Worm (Caenorhabditis elegans) whole organism, young adult: ENCODE results near the gene uaf-1.

Experiments used
- C17E4.6 ChIP-seq: fragments of 200-800 bp; sonication (Bioruptor generic); IDR thresholded peaks from 2 replicates; pipeline ENCODE4 v1.3.6; 2022; ENCODE audit warnings: missing genetic modification reagents, missing genetic modification characterization, missing compliant biosample characterization
- F23B12.7 ChIP-seq: sonication (generic microtip); optimal IDR thresholded peaks from 2 replicates; lab custom pipeline; 2017; ENCODE audit warnings: missing genetic modification characterization, mild to moderate bottlenecking, missing compliant biosample characterization, antibody characterized with exemption, moderate library complexity; ENCODE audit not compliant: insufficient read depth
- F57A8.1 ChIP-seq: fragments of 200-800 bp; sonication (Bioruptor generic); optimal IDR thresholded peaks from 2 replicates; lab custom pipeline; 2018; ENCODE audit warnings: mild to moderate bottlenecking, missing genetic modification characterization, moderate library complexity, missing compliant biosample characterization
- F57C9.4 ChIP-seq: sonication (generic microtip); optimal IDR thresholded peaks from 2 replicates; lab custom pipeline; 2017; ENCODE audit warnings: mild to moderate bottlenecking, missing genetic modification characterization, missing compliant biosample characterization
- K11D2.4 ChIP-seq: fragments of 200-800 bp; sonication (Bioruptor generic); IDR thresholded peaks from 2 replicates; pipeline ENCODE4 v1.3.6; 2022; ENCODE audit warnings: missing genetic modification reagents, missing genetic modification characterization, missing compliant biosample characterization
- T07F8.4 ChIP-seq: sonication (generic microtip); optimal IDR thresholded peaks from 2 replicates; lab custom pipeline; 2016; ENCODE audit warnings: mild to moderate bottlenecking, missing genetic modification characterization, moderate library complexity, missing compliant biosample characterization
- Y53F4B.3 ChIP-seq: fragments of 200-800 bp; sonication (Bioruptor generic); IDR thresholded peaks from 2 replicates; pipeline ENCODE4 v1.3.6; 2022; ENCODE audit warnings: missing genetic modification reagents, missing genetic modification characterization, missing compliant biosample characterization
- Y53G8AR.9 ChIP-seq: fragments of 200-800 bp; sonication (Bioruptor generic); conservative IDR thresholded peaks from 2 replicates; pipeline ENCODE4 v1.3.6; 2022; ENCODE audit warnings: missing genetic modification reagents, missing genetic modification characterization, missing compliant biosample characterization
- Y56A3A.18 ChIP-seq: fragments of 200-800 bp; sonication (Bioruptor generic); IDR thresholded peaks from 2 replicates; pipeline ENCODE4 v1.3.6; 2022; ENCODE audit warnings: missing genetic modification reagents, missing genetic modification characterization, missing compliant biosample characterization
- Y79H2A.3 ChIP-seq: fragments of 200-800 bp; sonication (Bioruptor generic); conservative IDR thresholded peaks from 2 replicates; pipeline ENCODE4 v1.3.6; 2022; ENCODE audit warnings: missing genetic modification reagents, missing genetic modification characterization, missing compliant biosample characterization
- Y95B8A.8 ChIP-seq: fragments of 200-800 bp; sonication (Bioruptor generic); IDR thresholded peaks from 2 replicates; pipeline ENCODE4 v1.3.6; 2022; ENCODE audit warnings: missing genetic modification reagents, missing genetic modification characterization, missing compliant biosample characterization
- ZK185.1 ChIP-seq: sonication (generic microtip); optimal IDR thresholded peaks from 2 replicates; lab custom pipeline; 2016; ENCODE audit warnings: mild to moderate bottlenecking, missing genetic modification characterization, missing compliant biosample characterization; ENCODE audit not compliant: poor library complexity, severe bottlenecking
- akir-1 ChIP-seq: fragments of 200-800 bp; sonication (Bioruptor generic); optimal IDR thresholded peaks from 2 replicates; lab custom pipeline; 2018; ENCODE audit warnings: mild to moderate bottlenecking, missing genetic modification characterization, moderate library complexity, missing compliant biosample characterization
- aptf-2 ChIP-seq: fragments of 200-800 bp; sonication (Bioruptor generic); conservative IDR thresholded peaks from 2 replicates; pipeline ENCODE4 v1.3.6; 2022; ENCODE audit warnings: missing genetic modification reagents, missing genetic modification characterization, missing compliant biosample characterization
- aptf-3 ChIP-seq: fragments of 200-800 bp; sonication (Bioruptor generic); IDR thresholded peaks from 2 replicates; pipeline ENCODE4 v1.3.6; 2022; ENCODE audit warnings: missing genetic modification characterization, missing compliant biosample characterization
- attf-3 ChIP-seq: fragments of 200-800 bp; sonication (Bioruptor generic); conservative IDR thresholded peaks from 2 replicates; pipeline ENCODE4 v1.3.6; 2022; ENCODE audit warnings: missing genetic modification reagents, missing genetic modification characterization, missing compliant biosample characterization
- attf-5 ChIP-seq: fragments of 200-800 bp; sonication (Bioruptor generic); optimal IDR thresholded peaks from 2 replicates; lab custom pipeline; 2018; ENCODE audit warnings: mild to moderate bottlenecking, missing genetic modification characterization, missing compliant biosample characterization
- attf-6 ChIP-seq: fragments of 200-800 bp; sonication (Bioruptor generic); IDR thresholded peaks from 2 replicates; pipeline ENCODE4 v1.3.6; 2022; ENCODE audit warnings: missing genetic modification reagents, missing genetic modification characterization, missing compliant biosample characterization
- bed-2 ChIP-seq: fragments of 200-800 bp; sonication (Bioruptor generic); IDR thresholded peaks from 2 replicates; pipeline ENCODE4 v1.3.6; 2022; ENCODE audit warnings: missing genetic modification reagents, missing genetic modification characterization, missing compliant biosample characterization
- ccch-3 ChIP-seq: fragments of 200-800 bp; sonication (Bioruptor generic); optimal IDR thresholded peaks from 2 replicates; lab custom pipeline; 2018; ENCODE audit warnings: mild to moderate bottlenecking, missing genetic modification characterization, missing compliant biosample characterization
- cebp-1 ChIP-seq, 2 experiments: fragments of 200-800 bp in 1 of 2; sonication (Bioruptor generic) in 1 of 2; sonication (generic microtip) in 1 of 2; IDR thresholded peaks in 1 of 2; optimal IDR thresholded peaks in 1 of 2; 2 replicates each; pipeline versions ENCODE4 v1.3.6 to Lab custom; 2017 to 2022; ENCODE audit warnings: missing compliant biosample characterization in 2 of 2, missing genetic modification characterization in 2 of 2, mild to moderate bottlenecking in 1 of 2, missing genetic modification reagents in 1 of 2, moderate library complexity in 1 of 2
- ceh-27 ChIP-seq: fragments of 200-800 bp; sonication (Bioruptor generic); optimal IDR thresholded peaks from 2 replicates; lab custom pipeline; 2018; ENCODE audit warnings: mild to moderate bottlenecking, missing genetic modification characterization, moderate library complexity, missing compliant biosample characterization
- ceh-58 ChIP-seq: fragments of 200-800 bp; sonication (Bioruptor generic); IDR thresholded peaks from 2 replicates; pipeline ENCODE4 v1.3.6; 2022; ENCODE audit warnings: missing genetic modification characterization, missing compliant biosample characterization
- ceh-79 ChIP-seq: sonication (generic microtip); optimal IDR thresholded peaks from 2 replicates; lab custom pipeline; 2017; ENCODE audit warnings: mild to moderate bottlenecking, missing genetic modification characterization, missing compliant biosample characterization
- chd-7 ChIP-seq: sonication (generic microtip); optimal IDR thresholded peaks from 2 replicates; lab custom pipeline; 2016; ENCODE audit warnings: mild to moderate bottlenecking, missing genetic modification characterization, moderate library complexity, missing compliant biosample characterization
- efl-1 ChIP-seq: fragments of 150-350 bp; optimal IDR thresholded peaks from 2 replicates; lab custom pipeline; 2014; ENCODE audit warnings: missing biosample characterization, missing genetic modification reagents, missing genetic modification characterization
- egl-18 ChIP-seq: fragments of 200-800 bp; sonication (Bioruptor generic); IDR thresholded peaks from 2 replicates; pipeline ENCODE4 v1.3.6; 2022; ENCODE audit warnings: missing genetic modification reagents, missing genetic modification characterization, missing compliant biosample characterization
- egl-44 ChIP-seq: fragments of 200-800 bp; sonication (Bioruptor generic); IDR thresholded peaks from 2 replicates; pipeline ENCODE4 v1.3.6; 2022; ENCODE audit warnings: missing genetic modification reagents, missing genetic modification characterization, missing compliant biosample characterization
- ets-4 ChIP-seq: fragments of 200-800 bp; sonication (Bioruptor generic); optimal IDR thresholded peaks from 2 replicates; lab custom pipeline; 2018; ENCODE audit warnings: mild to moderate bottlenecking, missing genetic modification characterization, missing compliant biosample characterization
- gei-17 ChIP-seq: fragments of 200-800 bp; sonication (Bioruptor generic); optimal IDR thresholded peaks from 2 replicates; lab custom pipeline; 2018; ENCODE audit warnings: mild to moderate bottlenecking, missing genetic modification characterization, missing compliant biosample characterization
- him-1 ChIP-seq: sonication (generic microtip); optimal IDR thresholded peaks from 2 replicates; lab custom pipeline; 2016; ENCODE audit warnings: missing genotype, missing genetic modification reagents, missing genetic modification characterization, missing compliant biosample characterization
- hmg-1.2 ChIP-seq: fragments of 200-800 bp; sonication (Bioruptor generic); IDR thresholded peaks from 2 replicates; pipeline ENCODE4 v1.3.6; 2022; ENCODE audit warnings: missing genetic modification reagents, missing genetic modification characterization, missing compliant biosample characterization
- hrde-1 ChIP-seq: sonication (generic microtip); optimal IDR thresholded peaks from 2 replicates; lab custom pipeline; 2016; ENCODE audit warnings: missing genetic modification characterization, mild to moderate bottlenecking, missing compliant biosample characterization, moderate library complexity, missing genotype, missing genetic modification reagents, borderline replicate concordance
- hsf-1 ChIP-seq: fragments of 200-800 bp; sonication (Bioruptor generic); IDR thresholded peaks from 2 replicates; pipeline ENCODE4 v1.3.6; 2022; ENCODE audit warnings: missing genetic modification reagents, missing genetic modification characterization, missing compliant biosample characterization
- lag-1 ChIP-seq: fragments of 200-800 bp; sonication (Bioruptor generic); IDR thresholded peaks from 2 replicates; pipeline ENCODE4 v1.3.6; 2022; ENCODE audit warnings: missing genetic modification reagents, missing genetic modification characterization, missing compliant biosample characterization
- lin-35 ChIP-seq, 3 experiments: fragments of 150-350 bp in 2 of 3; sonication (generic microtip) in 1 of 3; optimal IDR thresholded peaks; 2 replicates each; lab custom pipeline; 2014 to 2018; ENCODE audit warnings: missing biosample characterization in 3 of 3, missing genetic modification characterization in 3 of 3, missing genetic modification reagents in 3 of 3
- lin-54 ChIP-seq: fragments of 200-800 bp; sonication (Bioruptor generic); optimal IDR thresholded peaks from 2 replicates; lab custom pipeline; 2018; ENCODE audit warnings: mild to moderate bottlenecking, missing genetic modification characterization, missing compliant biosample characterization
- lir-1 ChIP-seq: fragments of 200-800 bp; sonication (Bioruptor generic); conservative IDR thresholded peaks from 2 replicates; pipeline ENCODE4 v1.3.6; 2022; ENCODE audit warnings: missing genetic modification reagents, missing genetic modification characterization, missing compliant biosample characterization
- madf-3 ChIP-seq: fragments of 200-800 bp; sonication (Bioruptor generic); IDR thresholded peaks from 2 replicates; pipeline ENCODE4 v1.3.6; 2022; ENCODE audit warnings: missing genetic modification reagents, missing genetic modification characterization, missing compliant biosample characterization
- nfyb-1 ChIP-seq: fragments of 200-800 bp; sonication (Bioruptor generic); IDR thresholded peaks from 2 replicates; pipeline ENCODE4 v1.3.6; 2022; ENCODE audit warnings: missing genetic modification reagents, missing genetic modification characterization, missing compliant biosample characterization
- nhr-120 ChIP-seq: fragments of 200-800 bp; sonication (Bioruptor generic); IDR thresholded peaks from 2 replicates; pipeline ENCODE4 v1.3.6; 2022; ENCODE audit warnings: missing genetic modification characterization, missing compliant biosample characterization
- nhr-80 ChIP-seq: sonication (generic microtip); optimal IDR thresholded peaks from 2 replicates; lab custom pipeline; 2016; ENCODE audit warnings: missing genetic modification characterization, missing compliant biosample characterization
- rcor-1 ChIP-seq: fragments of 200-800 bp; sonication (Bioruptor generic); IDR thresholded peaks from 2 replicates; pipeline ENCODE4 v1.3.6; 2022; ENCODE audit warnings: missing genetic modification reagents, missing genetic modification characterization, missing compliant biosample characterization
- tbx-9 ChIP-seq: sonication (generic microtip); optimal IDR thresholded peaks from 2 replicates; lab custom pipeline; 2016; ENCODE audit warnings: borderline replicate concordance, missing genetic modification characterization, inconsistent platforms, missing compliant biosample characterization
- zim-3 ChIP-seq: sonication (generic microtip); optimal IDR thresholded peaks from 2 replicates; lab custom pipeline; 2017; ENCODE audit warnings: mild to moderate bottlenecking, missing genetic modification characterization, moderate library complexity, missing compliant biosample characterization
- ztf-22 ChIP-seq: fragments of 200-800 bp; sonication (Bioruptor generic); optimal IDR thresholded peaks from 2 replicates; lab custom pipeline; 2018; ENCODE audit warnings: mild to moderate bottlenecking, missing genetic modification characterization, moderate library complexity, missing compliant biosample characterization
- ztf-3 ChIP-seq: fragments of 200-800 bp; sonication (Bioruptor generic); optimal IDR thresholded peaks from 2 replicates; lab custom pipeline; 2018; ENCODE audit warnings: mild to moderate bottlenecking, missing genetic modification characterization, missing compliant biosample characterization
- ztf-6 ChIP-seq: fragments of 200-800 bp; sonication (Bioruptor generic); IDR thresholded peaks from 2 replicates; pipeline ENCODE4 v1.3.6; 2022; ENCODE audit warnings: missing genetic modification reagents, missing genetic modification characterization, missing compliant biosample characterization

uaf-1 gene

DNA sequence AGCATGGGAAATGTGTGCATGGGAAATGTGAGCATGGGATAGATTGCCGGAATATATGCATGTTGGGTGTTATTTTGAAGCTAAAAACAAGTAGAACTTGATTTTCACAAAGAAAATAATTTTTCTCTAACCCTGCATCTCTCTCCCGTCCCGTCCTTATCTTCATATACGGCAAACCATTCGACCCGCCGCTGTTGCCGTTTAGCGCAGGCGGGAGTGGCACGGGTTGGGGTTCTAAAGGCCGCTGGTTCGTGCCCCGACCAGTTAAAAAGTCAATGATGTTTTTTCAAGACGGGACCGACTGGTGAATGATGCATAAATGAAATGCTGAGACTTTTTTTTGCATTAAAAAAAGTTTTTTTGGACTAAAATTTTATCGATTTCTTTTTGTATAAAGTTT, 45.9 kb upstream of the uaf-1 start (continued):
- TF ChIP-seq C17E4.6 (GFP tag; lab: Robert Waterston, UW) (no peak), ccch-3 (GFP tag; lab: Kevin White, UChicago) (no peak), Y53F4B.3 (GFP tag; lab: Robert Waterston, UW) (no peak), lin-35 (GFP tag; optimal IDR thresholded peaks at IDR 0.05; lab: Kevin White, UChicago) (no peak), egl-18 (no peak), lir-1 (no peak), F57C9.4 (tag; lab: Kevin White, UChicago) (no peak), gei-17 (no peak), ztf-3 (no peak), akir-1 (GFP tag; lab: Kevin White, UChicago) (no peak), F57A8.1 (GFP tag; lab: Kevin White, UChicago) (no peak), attf-3 (GFP tag; lab: Robert Waterston, UW) (no peak), rcor-1 (GFP tag; lab: Robert Waterston, UW) (0 out of 2 replicates have a peak, but pooled peaks have one; percentile 24), ZK185.1 (tag; lab: Kevin White, UChicago) (no peak), madf-3 (GFP tag; lab: Robert Waterston, UW) (no peak), ceh-79 (tag; lab: Kevin White, UChicago) (no peak), T07F8.4 (tag; lab: Kevin White, UChicago) (peak; percentile 13), nfyb-1 (GFP tag; lab: Robert Waterston, UW) (peak; percentile 79), cebp-1 (GFP tag; IDR thresholded peaks at IDR 0.05; lab: Robert Waterston, UW) (0 out of 2 replicates have a peak, but pooled peaks have one; percentile 10), cebp-1 (tag; optimal IDR thresholded peaks at IDR 0.05; lab: Kevin White, UChicago) (peak; percentile 56), ets-4 (GFP tag; lab: Kevin White, UChicago) (no peak), ztf-22 (GFP tag; lab: Kevin White, UChicago) (no peak), F23B12.7 (peak; percentile 60), K11D2.4 (GFP tag; lab: Robert Waterston, UW) (no peak), ztf-6 (peak; percentile 69; the same call in 1 of the 2 replicates), bed-2 (0 out of 2 replicates have a peak, but pooled peaks have one; percentile 51), tbx-9 (tag; lab: Kevin White, UChicago) (no peak), Y56A3A.18 (GFP tag; lab: Robert Waterston, UW) (peak; percentile 73; the same call in 1 of the 2 replicates), egl-44 (no peak), him-1 (tag; lab: Kevin White, UChicago) (peak; percentile 78), aptf-3 (GFP tag; lab: Robert Waterston, UW) (0 out of 2 replicates have a peak, but pooled peaks have one; percentile 48), zim-3 (tag; lab: Kevin White, UChicago) (peak; percentile 63), Y95B8A.8 (GFP tag; lab: Robert Waterston, UW) (no peak), hmg-1.2 (GFP tag; lab: Robert Waterston, UW) (peak; percentile 61), efl-1 (GFP tag; lab: Kevin White, UChicago) (no peak), lin-54 (GFP tag; lab: Kevin White, UChicago) (peak; percentile 48), aptf-2 (GFP tag; lab: Robert Waterston, UW) (0 out of 2 replicates have a peak, but pooled peaks have one; percentile 37), ceh-27 (GFP tag; lab: Kevin White, UChicago) (peak; percentile 58), Y53G8AR.9 (GFP tag; lab: Robert Waterston, UW) (no peak), hrde-1 (no peak), attf-6 (GFP tag; lab: Robert Waterston, UW) (no peak), lag-1 (no peak), attf-5 (GFP tag; lab: Kevin White, UChicago) (peak; percentile 45), chd-7 (peak; percentile 8), nhr-80 (peak; percentile 13), ceh-58 (GFP tag; lab: Robert Waterston, UW) (no peak), nhr-120 (no peak), hsf-1 (GFP tag; lab: Robert Waterston, UW) (no peak), Y79H2A.3 (GFP tag; lab: Robert Waterston, UW) (no peak)
